Fruit fly (Drosophila melanogaster): ENCODE measurements around the gene Raf.

The Raf gene

DNA sequence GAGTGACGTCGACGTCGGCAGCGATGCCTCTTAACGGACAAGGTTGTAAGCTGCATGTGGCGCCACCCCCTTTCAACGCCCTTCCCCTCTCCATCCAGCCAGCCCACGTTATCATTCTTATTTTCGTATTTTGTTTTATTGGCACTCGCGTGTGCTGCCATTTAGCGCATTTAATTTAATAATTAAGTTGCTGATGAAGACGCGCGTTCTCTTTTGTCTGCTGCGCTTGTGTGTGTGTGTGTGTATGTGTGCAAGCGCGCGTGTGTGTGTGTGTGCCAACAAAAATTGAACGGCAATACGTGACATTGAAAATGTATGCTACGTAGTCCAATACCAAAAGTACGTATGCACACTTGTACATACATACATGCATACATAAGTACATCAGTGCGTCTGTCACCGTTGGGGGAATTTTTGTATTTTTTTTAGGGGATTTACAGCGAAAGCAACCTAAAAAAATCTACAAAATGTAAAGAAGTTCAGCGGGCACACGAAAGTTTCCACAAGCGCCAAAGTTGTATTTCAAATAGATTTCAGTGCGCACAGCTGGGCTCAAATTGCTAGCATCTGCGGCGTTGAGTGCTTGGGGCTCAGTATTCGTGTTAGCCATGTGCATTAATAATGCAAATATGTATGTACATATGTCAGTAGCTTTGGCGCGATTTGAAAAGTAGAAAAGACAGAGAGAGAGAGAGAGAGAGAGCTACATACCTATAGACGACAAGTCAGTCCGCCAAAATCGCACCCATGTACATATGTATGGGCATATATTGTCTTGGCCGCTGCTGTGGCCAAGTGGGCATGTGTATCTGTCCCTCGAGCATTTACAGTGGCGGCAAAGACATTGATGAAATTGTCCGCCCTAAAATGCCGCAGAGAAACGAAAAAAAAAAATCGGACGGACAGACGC lies 6.6 kb downstream of the Raf start (continued):
- peak; percentile 43; the same call in 1 of the 2 replicates for TF ChIP-seq wdn (GFP tag; IDR thresholded peaks at IDR 0.05)
- peak; percentile 72 for TF ChIP-seq Usf (GFP tag; optimal IDR thresholded peaks at IDR 0.05)
- TF ChIP-seq Ravus (GFP tag; IDR thresholded peaks at IDR 0.05) = peak; percentile 39
- peak; percentile 78 for TF ChIP-seq sens-2 (GFP tag; IDR thresholded peaks at IDR 0.05)
- TF ChIP-seq CrebB (tag; optimal IDR thresholded peaks at IDR 0.05) = peak; percentile 61
- peak; percentile 80 for TF ChIP-seq Rx (GFP tag; IDR thresholded peaks at IDR 0.05)
- peak; percentile 78 for TF ChIP-seq Side (GFP tag; optimal IDR thresholded peaks at IDR 0.05)
- TF ChIP-seq D19A (tag; optimal IDR thresholded peaks at IDR 0.05) = peak; percentile 78
- peak; percentile 23; the same call in 1 of the 3 replicates for TF ChIP-seq CG6175 (GFP tag; IDR thresholded peaks at IDR 0.05)
- TF ChIP-seq h (optimal IDR thresholded peaks at IDR 0.05) = no peak
- TF ChIP-seq CG9932 (GFP tag; IDR thresholded peaks at IDR 0.05) = peak; percentile 68
- TF ChIP-seq corto (GFP tag; optimal IDR thresholded peaks at IDR 0.05) = no peak
- peak; percentile 87 for TF ChIP-seq gem (tag; optimal IDR thresholded peaks at IDR 0.05)
- no peak for TF ChIP-seq hkb (optimal IDR thresholded peaks at IDR 0.05)
- peak; percentile 85 for TF ChIP-seq hkb (GFP tag; IDR thresholded peaks at IDR 0.05)
- peak; percentile 88 for TF ChIP-seq Oli (tag; optimal IDR thresholded peaks at IDR 0.05)
- TF ChIP-seq lola (GFP tag; optimal IDR thresholded peaks at IDR 0.05) = peak in 1 of 3 experiments; percentile 75
- TF ChIP-seq Dp (GFP tag; optimal IDR thresholded peaks at IDR 0.05) = no peak
- peak; percentile 59; the same call in 1 of the 2 replicates for TF ChIP-seq chm (GFP tag; IDR thresholded peaks at IDR 0.05)
- TF ChIP-seq CG34224 (GFP tag; IDR thresholded peaks at IDR 0.05; ENCODE audit: partially characterized antibody) = no peak
- no peak for TF ChIP-seq CG42726 (GFP tag; IDR thresholded peaks at IDR 0.05; ENCODE audit: partially characterized antibody)
- TF ChIP-seq jing (GFP tag; optimal IDR thresholded peaks at IDR 0.05) = peak; percentile 74
- peak; percentile 87 for TF ChIP-seq stc (GFP tag; IDR thresholded peaks at IDR 0.05)
- TF ChIP-seq CG10321 (GFP tag; IDR thresholded peaks at IDR 0.05) = 0 out of 2 replicates have a peak, but pooled peaks have one; percentile 56
- TF ChIP-seq da (GFP tag; optimal IDR thresholded peaks at IDR 0.05) = peak; percentile 72
- TF ChIP-seq Camta (GFP tag; optimal IDR thresholded peaks at IDR 0.05) = peak; percentile 68
- TF ChIP-seq CG17612 (GFP tag; IDR thresholded peaks at IDR 0.05) = peak; percentile 62
- TF ChIP-seq Six4 (GFP tag; optimal IDR thresholded peaks at IDR 0.05) = peak; percentile 75
- peak; percentile 80 for TF ChIP-seq zfh1 (GFP tag; IDR thresholded peaks at IDR 0.05)
- peak; percentile 53 for TF ChIP-seq CG12299 (tag; optimal IDR thresholded peaks at IDR 0.05)
- peak; percentile 79 for TF ChIP-seq CG12391 (tag; optimal IDR thresholded peaks at IDR 0.05)
- peak; percentile 70 for TF ChIP-seq CG9876 (GFP tag; optimal IDR thresholded peaks at IDR 0.05)
- TF ChIP-seq exex (tag; optimal IDR thresholded peaks at IDR 0.05) = no peak
- TF ChIP-seq Lim3 (GFP tag; IDR thresholded peaks at IDR 0.05) = peak; percentile 63; the same call in 1 of the 2 replicates
- peak; percentile 58 for TF ChIP-seq Nf-YC (tag; optimal IDR thresholded peaks at IDR 0.05)
- peak; percentile 71 for TF ChIP-seq nau (GFP tag; optimal IDR thresholded peaks at IDR 0.05)
- TF ChIP-seq ara (GFP tag; IDR thresholded peaks at IDR 0.05) = peak; percentile 87
- peak; percentile 75 for TF ChIP-seq Atf3 (GFP tag; optimal IDR thresholded peaks at IDR 0.05)

dm6 chrX:2302875-2303274 lies 7.6 kb downstream of the Raf start:
- peak; percentile 8 for TF ChIP-seq Meics (GFP tag; optimal IDR thresholded peaks at IDR 0.05)
- TF ChIP-seq sd (tag; optimal IDR thresholded peaks at IDR 0.05) = peak; percentile 40
- TF ChIP-seq CG10543 (GFP tag; optimal IDR thresholded peaks at IDR 0.05) = peak; percentile 42
- no peak for TF ChIP-seq zfh2 (GFP tag; optimal IDR thresholded peaks at IDR 0.05)
- TF ChIP-seq CG11696 (GFP tag; IDR thresholded peaks at IDR 0.05) = 0 out of 2 replicates have a peak, but pooled peaks have one; percentile 18
- TF ChIP-seq CG8290 (GFP tag; optimal IDR thresholded peaks at IDR 0.05) = no peak
- TF ChIP-seq CG8290 (tag; optimal IDR thresholded peaks at IDR 0.05) = peak in 1 of 2 experiments; percentile 19
- peak; percentile 66 for TF ChIP-seq mirr (GFP tag; optimal IDR thresholded peaks at IDR 0.05)
- TF ChIP-seq ftz-f1 (GFP tag; optimal IDR thresholded peaks at IDR 0.05) = peak; percentile 70
- no peak for TF ChIP-seq CG7556 (GFP tag; optimal IDR thresholded peaks at IDR 0.05)
- 0 out of 3 replicates have a peak, but pooled peaks have one; percentile 4 for TF ChIP-seq z (GFP tag; IDR thresholded peaks at IDR 0.05)
- TF ChIP-seq Med (GFP tag) = peak; percentile 73
- TF ChIP-seq CG14050 (GFP tag; IDR thresholded peaks at IDR 0.05) = no peak
- 0 out of 2 replicates have a peak, but pooled peaks have one; percentile 6 for TF ChIP-seq crol (GFP tag; IDR thresholded peaks at IDR 0.05)
- TF ChIP-seq exex (tag; optimal IDR thresholded peaks at IDR 0.05) = peak; percentile 47
